Worm (Caenorhabditis elegans): ENCODE data around the gene C33E10.8.
A peak's percentile ranks its signal among the peaks of the same experiment; 100 is the strongest.

Gene C33E10.8

DNA sequence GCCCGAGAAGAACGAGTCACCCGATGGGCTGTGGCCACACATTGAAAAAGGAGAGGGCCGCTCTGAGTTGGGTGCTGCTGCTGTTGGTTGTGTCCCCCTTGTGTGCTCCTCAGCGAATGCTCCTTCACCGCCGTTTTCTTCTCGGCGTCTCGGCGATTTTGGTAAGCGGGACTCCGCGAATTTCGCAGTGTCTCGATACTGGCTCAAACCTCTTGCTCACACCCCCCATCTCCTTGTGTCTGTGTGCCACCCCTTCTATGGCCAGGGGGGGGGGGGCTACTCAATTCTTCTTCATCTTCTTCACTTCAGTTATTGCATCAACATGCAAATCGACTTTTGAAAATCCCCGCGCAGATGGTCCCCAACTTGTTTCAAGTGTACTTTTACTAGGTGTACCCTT is 20.3 kb upstream of the C33E10.8 start (continued):
- TF ChIP-seq hlh-30 (tag; optimal IDR thresholded peaks at IDR 0.05; ENCODE audit: insufficient read depth): no peak
- TF ChIP-seq ahr-1 (tag; optimal IDR thresholded peaks at IDR 0.05): peak; percentile 8
- peak; percentile 62 for TF ChIP-seq C08G9.2 (tag; optimal IDR thresholded peaks at IDR 0.05)
- no peak for TF ChIP-seq pqm-1 (tag; optimal IDR thresholded peaks at IDR 0.05)
- no peak for TF ChIP-seq ceh-22 (tag; optimal IDR thresholded peaks at IDR 0.05)
- no peak for TF ChIP-seq lim-6 (tag; optimal IDR thresholded peaks at IDR 0.05)
- no peak for TF ChIP-seq lin-11 (tag; optimal IDR thresholded peaks at IDR 0.05)
- TF ChIP-seq nhr-11 (tag; optimal IDR thresholded peaks at IDR 0.05): no peak
- peak; percentile 82 for TF ChIP-seq ceh-31 (tag; optimal IDR thresholded peaks at IDR 0.05)
- peak; percentile 31 for TF ChIP-seq nfya-1 (tag; optimal IDR thresholded peaks at IDR 0.05)
- TF ChIP-seq dmd-4 (tag; optimal IDR thresholded peaks at IDR 0.05; ENCODE audit: borderline replicate concordance): no peak
- no peak for TF ChIP-seq elt-4 (tag; optimal IDR thresholded peaks at IDR 0.05)
- TF ChIP-seq dve-1 (tag; optimal IDR thresholded peaks at IDR 0.05): no peak
- no peak for TF ChIP-seq Y22D7AL.16 (tag; optimal IDR thresholded peaks at IDR 0.05)
- no peak for TF ChIP-seq ceh-45 (GFP tag; IDR thresholded peaks at IDR 0.05)
- TF ChIP-seq fkh-6 (tag; optimal IDR thresholded peaks at IDR 0.05): peak; percentile 15
- TF ChIP-seq ceh-9 (tag; optimal IDR thresholded peaks at IDR 0.05): no peak
- TF ChIP-seq ttx-3 (tag; optimal IDR thresholded peaks at IDR 0.05): no peak
- TF ChIP-seq ceh-24 (tag; optimal IDR thresholded peaks at IDR 0.05): no peak
- peak; percentile 68 for TF ChIP-seq sdc-2 (tag; optimal IDR thresholded peaks at IDR 0.05)
- TF ChIP-seq tbx-2 (tag; optimal IDR thresholded peaks at IDR 0.05): peak; percentile 50
- no peak for TF ChIP-seq pax-1 (tag; optimal IDR thresholded peaks at IDR 0.05)
- peak; percentile 66 for TF ChIP-seq ref-2 (tag; optimal IDR thresholded peaks at IDR 0.05)
- no peak for TF ChIP-seq pat-9 (tag; optimal IDR thresholded peaks at IDR 0.05)
- no peak for TF ChIP-seq ceh-30 (tag; optimal IDR thresholded peaks at IDR 0.05)
- TF ChIP-seq pag-3 (tag; optimal IDR thresholded peaks at IDR 0.05; ENCODE audit: borderline replicate concordance): no peak
- TF ChIP-seq ztf-16 (tag; optimal IDR thresholded peaks at IDR 0.05): no peak
- TF ChIP-seq sox-2 (GFP tag; IDR thresholded peaks at IDR 0.05): no peak
- peak; percentile 36 for TF ChIP-seq ceh-14 (tag; optimal IDR thresholded peaks at IDR 0.05)
- no peak for TF ChIP-seq npax-4 (tag; optimal IDR thresholded peaks at IDR 0.05)
- peak; percentile 29 for TF ChIP-seq T23F11.4 (GFP tag; optimal IDR thresholded peaks at IDR 0.05)
- peak; percentile 88 for TF ChIP-seq unc-42 (tag; optimal IDR thresholded peaks at IDR 0.05)
- no peak for TF ChIP-seq hlh-15 (tag; optimal IDR thresholded peaks at IDR 0.05)
- no peak for TF ChIP-seq madf-2 (tag; optimal IDR thresholded peaks at IDR 0.05)
- peak; percentile 63 for TF ChIP-seq pros-1 (tag; optimal IDR thresholded peaks at IDR 0.05)
- TF ChIP-seq F13H6.1 (tag; optimal IDR thresholded peaks at IDR 0.05): peak; percentile 19
- no peak for TF ChIP-seq eyg-1 (tag; optimal IDR thresholded peaks at IDR 0.05)
- peak; percentile 29 for TF ChIP-seq ceh-2 (tag; optimal IDR thresholded peaks at IDR 0.05)
- TF ChIP-seq K09A11.1 (tag; optimal IDR thresholded peaks at IDR 0.05; ENCODE audit: insufficient read depth): no peak
- TF ChIP-seq che-1 (tag; optimal IDR thresholded peaks at IDR 0.05): peak; percentile 11
- TF ChIP-seq odd-2 (tag; optimal IDR thresholded peaks at IDR 0.05): no peak
- TF ChIP-seq nhr-232 (tag; optimal IDR thresholded peaks at IDR 0.05): no peak
- TF ChIP-seq elt-2 (tag; optimal IDR thresholded peaks at IDR 0.05): no peak
- TF ChIP-seq ceh-6 (GFP tag; optimal IDR thresholded peaks at IDR 0.05): no peak
- peak; percentile 56 for TF ChIP-seq ceh-19 (GFP tag; optimal IDR thresholded peaks at IDR 0.05)
- no peak for TF ChIP-seq ets-4 (tag; optimal IDR thresholded peaks at IDR 0.05)
- TF ChIP-seq zip-5 (tag; optimal IDR thresholded peaks at IDR 0.05): no peak
- TF ChIP-seq tbx-7 (tag; optimal IDR thresholded peaks at IDR 0.05): no peak
- no peak for TF ChIP-seq gmeb-2 (tag; optimal IDR thresholded peaks at IDR 0.05)

Measured in whole organism, late embryonic.